Worm (Caenorhabditis elegans): ENCODE results near the gene tbx-9.

DNA sequence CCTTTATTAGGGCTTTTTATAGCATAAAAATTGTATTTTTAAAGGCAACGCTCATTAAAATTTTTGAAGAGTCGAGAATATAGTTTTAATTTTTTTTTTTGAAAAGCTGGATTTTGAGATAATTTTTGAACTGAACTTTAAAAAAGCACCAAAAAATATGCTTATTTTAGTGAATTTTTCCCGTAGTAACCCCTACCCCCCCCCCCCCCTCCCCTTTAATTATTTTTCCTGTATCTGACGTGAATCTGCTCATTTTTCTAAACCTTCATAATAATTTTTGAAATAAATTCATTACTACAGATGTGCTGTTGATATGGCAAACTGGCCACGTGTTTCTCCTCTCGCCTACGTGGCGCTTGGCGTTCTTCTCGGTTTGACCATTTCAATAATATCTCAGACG lies 39.8 kb upstream of the tbx-9 start, which contains the start of gene C38H2.2:
- TF ChIP-seq ceh-9 (tag; optimal IDR thresholded peaks at IDR 0.05) (no peak), snpc-4 (tag; optimal IDR thresholded peaks at IDR 0.05) (no peak), ama-1 (optimal IDR thresholded peaks at IDR 0.05) (no peak), unc-62 (GFP tag; optimal IDR thresholded peaks at IDR 0.05) (no peak), ztf-11 (tag; optimal IDR thresholded peaks at IDR 0.05) (no peak), pha-4 (tag; optimal IDR thresholded peaks at IDR 0.05) (no peak), fos-1 (tag; optimal IDR thresholded peaks at IDR 0.05) (no peak), unc-39 (tag; optimal IDR thresholded peaks at IDR 0.05) (no peak), nhr-23 (tag; optimal IDR thresholded peaks at IDR 0.05) (no peak), ceh-28 (tag; optimal IDR thresholded peaks at IDR 0.05) (no peak), pqm-1 (tag; optimal IDR thresholded peaks at IDR 0.05) (no peak)
